Fruit fly (Drosophila melanogaster) whole organism, embryonic: ENCODE results near the gene RhoGAP18B.

Experiments
- Aef1 ChIP-seq: fragments of 200-800 bp; sonication (Bioruptor generic); IDR thresholded peaks from 3 replicates; pipeline ENCODE4 v1.3.6; 2022; ENCODE audit warnings: missing biosample characterization, missing genetic modification characterization
- B-H1 ChIP-seq: fragments of 200-800 bp; sonication (Bioruptor generic); IDR thresholded peaks from 3 replicates; pipeline ENCODE4 v1.3.6; 2022; ENCODE audit warnings: missing biosample characterization, missing genetic modification characterization
- CG10209 ChIP-seq: fragments of 200-800 bp; sonication (Bioruptor generic); optimal IDR thresholded peaks from 3 replicates; lab custom pipeline; 2017; ENCODE audit warnings: missing biosample characterization, mild to moderate bottlenecking, missing genetic modification characterization, missing genetic modification reagents
- CG10462 ChIP-seq: fragments of 200-800 bp; sonication (Bioruptor generic); optimal IDR thresholded peaks from 2 replicates; lab custom pipeline; 2016; ENCODE audit warnings: missing biosample characterization, missing genetic modification characterization
- CG10979 ChIP-seq: fragments of 200-800 bp; sonication (Bioruptor generic); optimal IDR thresholded peaks from 2 replicates; lab custom pipeline; 2018; ENCODE audit warnings: missing biosample characterization, mild to moderate bottlenecking, missing genetic modification characterization, moderate library complexity
- CG11695 ChIP-seq: fragments of 200-800 bp; sonication (Bioruptor generic); IDR thresholded peaks from 3 replicates; pipeline ENCODE4 v1.3.6; 2022; ENCODE audit warnings: missing biosample characterization, missing genetic modification characterization
- CG12155 ChIP-seq: fragments of 200-800 bp; sonication (Bioruptor generic); optimal IDR thresholded peaks from 3 replicates; lab custom pipeline; 2016; ENCODE audit warnings: missing biosample characterization, missing genetic modification characterization
- CG12236 ChIP-seq: fragments of 200-800 bp; sonication (Bioruptor generic); optimal IDR thresholded peaks from 2 replicates; lab custom pipeline; 2016; ENCODE audit warnings: missing biosample characterization, missing genetic modification characterization
- CG12391 ChIP-seq: fragments of 200-800 bp; sonication (Bioruptor generic); optimal IDR thresholded peaks from 3 replicates; lab custom pipeline; 2018; ENCODE audit warnings: missing biosample characterization, mild to moderate bottlenecking, missing genetic modification characterization, moderate library complexity
- CG13775 ChIP-seq: fragments of 200-800 bp; sonication (Bioruptor generic); optimal IDR thresholded peaks from 3 replicates; lab custom pipeline; 2017; ENCODE audit warnings: missing biosample characterization, mild to moderate bottlenecking, missing genetic modification characterization
- CG14014 ChIP-seq: fragments of 200-800 bp; sonication (Bioruptor generic); IDR thresholded peaks from 2 replicates; pipeline ENCODE4 v1.3.6; 2022; ENCODE audit warnings: missing biosample characterization, missing genetic modification characterization
- CG15696 ChIP-seq: fragments of 200-800 bp; sonication (Bioruptor generic); optimal IDR thresholded peaks from 2 replicates; lab custom pipeline; 2019; ENCODE audit warnings: missing biosample characterization, mild to moderate bottlenecking, missing genetic modification characterization, moderate library complexity
- CG1603 ChIP-seq: fragments of 200-800 bp; sonication (Bioruptor generic); optimal IDR thresholded peaks from 2 replicates; lab custom pipeline; 2019; ENCODE audit warnings: missing biosample characterization, mild to moderate bottlenecking, missing genetic modification characterization, moderate library complexity
- CG16863 ChIP-seq: fragments of 200-800 bp; sonication (Bioruptor generic); optimal IDR thresholded peaks from 3 replicates; lab custom pipeline; 2016; ENCODE audit warnings: missing biosample characterization, missing genetic modification characterization
- CG17802 ChIP-seq: fragments of 200-800 bp; sonication (Bioruptor generic); optimal IDR thresholded peaks from 2 replicates; lab custom pipeline; 2018; ENCODE audit warnings: missing biosample characterization, mild to moderate bottlenecking, missing genetic modification characterization, moderate library complexity
- CG17912 ChIP-seq: fragments of 200-800 bp; sonication (Bioruptor generic); optimal IDR thresholded peaks from 2 replicates; lab custom pipeline; 2018; ENCODE audit warnings: missing biosample characterization, mild to moderate bottlenecking, missing genetic modification characterization
- CG3065 ChIP-seq: fragments of 200-800 bp; sonication (Bioruptor generic); optimal IDR thresholded peaks from 2 replicates; lab custom pipeline; 2016; ENCODE audit warnings: missing biosample characterization, missing genetic modification characterization
- CG3163 ChIP-seq: fragments of 200-800 bp; sonication (Bioruptor generic); optimal IDR thresholded peaks from 3 replicates; lab custom pipeline; 2016; ENCODE audit warnings: missing biosample characterization, missing genetic modification characterization
- CG4328 ChIP-seq: fragments of 200-800 bp; sonication (Bioruptor generic); optimal IDR thresholded peaks from 3 replicates; lab custom pipeline; 2017; ENCODE audit warnings: missing biosample characterization, missing genetic modification reagents, missing genetic modification characterization
- CG8281 ChIP-seq: fragments of 200-800 bp; sonication (Bioruptor generic); optimal IDR thresholded peaks from 2 replicates; lab custom pipeline; 2018; ENCODE audit warnings: missing biosample characterization, mild to moderate bottlenecking, missing genetic modification characterization, moderate library complexity
- CkIIα-i1 ChIP-seq: fragments of 200-800 bp; sonication (Bioruptor generic); IDR thresholded peaks from 2 replicates; pipeline ENCODE4 v1.3.6; 2022; ENCODE audit warnings: missing biosample characterization, missing genetic modification characterization
- Dp ChIP-seq: fragments of 200-800 bp; sonication (Bioruptor generic); optimal IDR thresholded peaks from 2 replicates; lab custom pipeline; 2018; ENCODE audit warnings: missing biosample characterization, mild to moderate bottlenecking, missing genetic modification characterization, moderate library complexity
- Ets65A ChIP-seq: fragments of 200-800 bp; sonication (Bioruptor generic); peaks from one replicate; lab custom pipeline; 2016; ENCODE audit warnings: missing biosample characterization, missing genetic modification characterization
- H2.0 ChIP-seq: fragments of 200-800 bp; sonication (Bioruptor generic); IDR thresholded peaks from 2 replicates; pipeline ENCODE4 v1.3.6; 2022; ENCODE audit warnings: missing biosample characterization, missing genetic modification characterization
- Hey ChIP-seq: fragments of 200-800 bp; sonication (Bioruptor generic); optimal IDR thresholded peaks from 3 replicates; lab custom pipeline; 2018; ENCODE audit warnings: missing biosample characterization, mild to moderate bottlenecking, missing genetic modification characterization
- Max ChIP-seq: fragments of 200-800 bp; sonication (Bioruptor generic); optimal IDR thresholded peaks from 2 replicates; lab custom pipeline; 2016; ENCODE audit warnings: missing biosample characterization, mild to moderate bottlenecking, missing genetic modification characterization
- Meics ChIP-seq: fragments of 200-800 bp; sonication (Bioruptor generic); optimal IDR thresholded peaks from 2 replicates; lab custom pipeline; 2017; ENCODE audit warnings: missing biosample characterization, mild to moderate bottlenecking, missing genetic modification characterization
- Myb ChIP-seq: fragments of 200-800 bp; sonication (Bioruptor generic); optimal IDR thresholded peaks from 2 replicates; lab custom pipeline; 2016; ENCODE audit warnings: missing biosample characterization, missing genetic modification characterization
- NC2α ChIP-seq: fragments of 200-800 bp; sonication (Bioruptor generic); optimal IDR thresholded peaks from 2 replicates; lab custom pipeline; 2016; ENCODE audit warnings: missing biosample characterization, missing genetic modification characterization
- NK7.1 ChIP-seq: fragments of 200-800 bp; sonication (Bioruptor generic); optimal IDR thresholded peaks from 3 replicates; lab custom pipeline; 2016; ENCODE audit warnings: missing biosample characterization, missing genetic modification characterization
- Nf-YA ChIP-seq: fragments of 200-800 bp; sonication (Bioruptor generic); IDR thresholded peaks from 2 replicates; pipeline ENCODE4 v1.3.6; 2022; ENCODE audit warnings: missing biosample characterization, missing genetic modification characterization
- Oaz ChIP-seq: fragments of 200-800 bp; sonication (Bioruptor generic); IDR thresholded peaks from 2 replicates; pipeline ENCODE4 v1.3.6; 2022; ENCODE audit warnings: missing biosample characterization, missing genetic modification characterization
- Side ChIP-seq: fragments of 200-800 bp; sonication (Bioruptor generic); optimal IDR thresholded peaks from 2 replicates; lab custom pipeline; 2016; ENCODE audit warnings: missing biosample characterization, missing genetic modification characterization
- Xbp1 ChIP-seq: fragments of 200-800 bp; sonication (Bioruptor generic); optimal IDR thresholded peaks from 3 replicates; lab custom pipeline; 2016; ENCODE audit warnings: missing biosample characterization, mild to moderate bottlenecking, missing genetic modification characterization
- aop ChIP-seq: fragments of 200-800 bp; sonication (Bioruptor generic); IDR thresholded peaks from 2 replicates; pipeline ENCODE4 v1.3.6; 2022; ENCODE audit warnings: missing biosample characterization, missing genetic modification characterization
- chinmo ChIP-seq: fragments of 200-800 bp; sonication (Bioruptor generic); IDR thresholded peaks from 4 replicates; pipeline ENCODE4 v1.3.6; 2022; ENCODE audit warnings: missing biosample characterization, missing genetic modification characterization; ENCODE audit not compliant: partially characterized antibody
- crol ChIP-seq: fragments of 200-800 bp; sonication (Bioruptor generic); IDR thresholded peaks from 2 replicates; pipeline ENCODE4 v1.3.6; 2022; ENCODE audit warnings: missing biosample characterization, missing genetic modification characterization
- exex ChIP-seq: fragments of 200-800 bp; sonication (Bioruptor generic); optimal IDR thresholded peaks from 4 replicates; lab custom pipeline; 2018; ENCODE audit warnings: missing biosample characterization, mild to moderate bottlenecking, missing genetic modification characterization, moderate library complexity
- fd3F ChIP-seq: fragments of 200-800 bp; sonication (Bioruptor generic); optimal IDR thresholded peaks from 2 replicates; lab custom pipeline; 2018; ENCODE audit warnings: missing biosample characterization, mild to moderate bottlenecking, missing genetic modification characterization, moderate library complexity
- gcm ChIP-seq: fragments of 200-800 bp; sonication (Bioruptor generic); optimal IDR thresholded peaks from 2 replicates; lab custom pipeline; 2019; ENCODE audit warnings: missing biosample characterization, mild to moderate bottlenecking, missing genetic modification characterization, moderate library complexity
- gem ChIP-seq: fragments of 200-800 bp; sonication (Bioruptor generic); optimal IDR thresholded peaks from 2 replicates; lab custom pipeline; 2019; ENCODE audit warnings: missing biosample characterization, mild to moderate bottlenecking, missing genetic modification characterization, moderate library complexity
- gsb ChIP-seq: fragments of 200-800 bp; sonication (Bioruptor generic); IDR thresholded peaks from 2 replicates; pipeline ENCODE4 v1.3.6; 2022; ENCODE audit warnings: missing biosample characterization, missing genetic modification characterization
- lbe ChIP-seq: fragments of 200-800 bp; sonication (Bioruptor generic); optimal IDR thresholded peaks from 2 replicates; lab custom pipeline; 2016; ENCODE audit warnings: missing biosample characterization, mild to moderate bottlenecking, missing genetic modification characterization
- prd ChIP-seq, 3 experiments: fragments of >200 bp in 2 of 3; fragments of 200-800 bp in 1 of 3; sonication (Bioruptor generic) in 1 of 3; optimal IDR thresholded peaks in 2 of 3; IDR thresholded peaks in 1 of 3; 2 replicates in 2 of 3; 3 replicates in 1 of 3; pipeline versions ENCODE4 v1.3.6 to Lab custom; 2017 to 2022; ENCODE audit warnings: missing biosample characterization in 1 of 3, missing genetic modification characterization in 1 of 3
- tx ChIP-seq: fragments of 200-800 bp; sonication (Bioruptor generic); optimal IDR thresholded peaks from 2 replicates; lab custom pipeline; 2016; ENCODE audit warnings: missing biosample characterization, missing genetic modification characterization

The RhoGAP18B gene

DNA sequence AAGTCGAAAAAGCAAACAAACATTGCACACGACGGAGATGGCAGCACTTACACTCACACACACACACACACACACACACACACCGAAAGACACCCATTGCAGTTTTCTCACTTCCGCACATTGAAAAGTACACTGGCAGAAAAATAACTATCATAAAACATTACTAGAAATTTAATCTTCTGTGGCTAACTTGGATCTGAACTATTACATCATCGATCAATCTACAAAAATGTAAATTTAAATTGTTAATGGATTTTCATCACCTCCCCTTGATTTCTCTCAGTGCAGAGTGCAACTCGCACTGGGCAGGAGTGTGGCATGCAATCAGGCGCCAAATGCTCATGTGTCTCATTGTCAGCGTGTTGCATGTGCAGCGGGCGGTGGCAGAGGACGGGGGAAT is 46.5 kb downstream of the RhoGAP18B start (continued):
- no peak for TF ChIP-seq CG12236 (GFP tag; lab: Kevin White, UChicago)
- TF ChIP-seq Side (GFP tag; lab: Kevin White, UChicago), result no peak
- TF ChIP-seq CG15696 (tag; lab: Kevin White, UChicago), result peak; percentile 42
- no peak for TF ChIP-seq prd (optimal IDR thresholded peaks at IDR 0.05; lab: Kevin White, UChicago)
- TF ChIP-seq prd (GFP tag; IDR thresholded peaks at IDR 0.05; lab: Robert Waterston, UW), result 0 out of 3 replicates have a peak, but pooled peaks have one; percentile 47
- TF ChIP-seq Hey, result no peak
- TF ChIP-seq CG10209 (GFP tag; lab: Kevin White, UChicago), result no peak
- no peak for TF ChIP-seq CG4328 (GFP tag; lab: Kevin White, UChicago)
- no peak for TF ChIP-seq crol (GFP tag; lab: Robert Waterston, UW)
- no peak for TF ChIP-seq gsb (GFP tag; lab: Robert Waterston, UW)
- no peak for TF ChIP-seq CG17802 (tag; lab: Kevin White, UChicago)
- TF ChIP-seq Aef1, result no peak
- TF ChIP-seq NK7.1, result no peak
- TF ChIP-seq CG14014 (GFP tag; lab: Robert Waterston, UW), result no peak
- peak; percentile 37 for TF ChIP-seq CG1603 (tag; lab: Kevin White, UChicago)
- no peak for TF ChIP-seq Myb (GFP tag; lab: Kevin White, UChicago)
- TF ChIP-seq CG10979 (tag; lab: Kevin White, UChicago), result no peak
- no peak for TF ChIP-seq B-H1
- no peak for TF ChIP-seq Xbp1 (GFP tag; lab: Kevin White, UChicago)
- TF ChIP-seq lbe (GFP tag; lab: Kevin White, UChicago), result no peak
- no peak for TF ChIP-seq CG13775 (GFP tag; lab: Kevin White, UChicago)
- no peak for TF ChIP-seq fd3F (GFP tag; lab: Kevin White, UChicago)
- no peak for TF ChIP-seq Meics (GFP tag; lab: Kevin White, UChicago)
- no peak for TF ChIP-seq chinmo
- TF ChIP-seq Max (GFP tag; lab: Kevin White, UChicago), result no peak
- TF ChIP-seq Ets65A (GFP tag; lab: Kevin White, UChicago), result peak; percentile 32
- TF ChIP-seq CG3163 (GFP tag; lab: Kevin White, UChicago), result no peak
- TF ChIP-seq CG8281, result no peak
- no peak for TF ChIP-seq NC2α
- no peak for TF ChIP-seq CG17912
- TF ChIP-seq CG12391, result no peak
- TF ChIP-seq Nf-YA (GFP tag; lab: Robert Waterston, UW), result no peak
- no peak for TF ChIP-seq Dp (GFP tag; lab: Kevin White, UChicago)
- TF ChIP-seq CG16863 (GFP tag; lab: Kevin White, UChicago), result no peak
- TF ChIP-seq CkIIα-i1 (GFP tag; lab: Robert Waterston, UW), result no peak
- TF ChIP-seq aop, result no peak
- TF ChIP-seq CG12155 (GFP tag; lab: Kevin White, UChicago), result no peak
- peak; percentile 10 for TF ChIP-seq gem (tag; lab: Kevin White, UChicago)
- TF ChIP-seq H2.0 (GFP tag; lab: Robert Waterston, UW), result no peak
- TF ChIP-seq Oaz (GFP tag; lab: Robert Waterston, UW), result no peak
- TF ChIP-seq CG11695 (GFP tag; lab: Robert Waterston, UW), result no peak
- no peak for TF ChIP-seq exex
- TF ChIP-seq CG3065, result no peak
- no peak for TF ChIP-seq tx (GFP tag; lab: Kevin White, UChicago)
- no peak for TF ChIP-seq CG10462 (GFP tag; lab: Kevin White, UChicago)
- TF ChIP-seq gcm, result no peak
